Worm (Caenorhabditis elegans): ENCODE results near the gene nipi-4.

ce11 chrV:7863020-7863523 is 7.5 kb downstream of the nipi-4 start, which contains the start of gene C37C3.10:
- TF ChIP-seq ctbp-1 (GFP tag; IDR thresholded peaks at IDR 0.05) (no peak), unc-39 (tag; optimal IDR thresholded peaks at IDR 0.05) (no peak), mep-1 (tag; optimal IDR thresholded peaks at IDR 0.05) (no peak), zip-2 (tag; optimal IDR thresholded peaks at IDR 0.05) (no peak), nhr-77 (tag; optimal IDR thresholded peaks at IDR 0.05) (no peak), lsy-2 (tag; optimal IDR thresholded peaks at IDR 0.05) (no peak), sdz-12 (GFP tag; optimal IDR thresholded peaks at IDR 0.05) (no peak), snpc-4 (tag; optimal IDR thresholded peaks at IDR 0.05) (no peak)
